Worm (Caenorhabditis elegans) whole organism, mixed stage, embryonic: ENCODE measurements around the gene gex-3.

Experiments used
- M03D4.4 ChIP-seq: sonication (generic microtip); optimal IDR thresholded peaks from 2 replicates; lab custom pipeline; 2017; ENCODE audit warnings: mild to moderate bottlenecking, missing genetic modification characterization, missing compliant biosample characterization
- blmp-1 ChIP-seq: fragments of 150-350 bp; optimal IDR thresholded peaks from 2 replicates; lab custom pipeline; 2014; ENCODE audit warnings: missing biosample characterization, missing genetic modification characterization
- ceh-39 ChIP-seq: fragments of 150-350 bp; optimal IDR thresholded peaks from 2 replicates; lab custom pipeline; 2014; ENCODE audit warnings: missing biosample characterization, missing genetic modification characterization
- ceh-43 ChIP-seq: fragments of 200-800 bp; sonication (Bioruptor generic); optimal IDR thresholded peaks from 2 replicates; lab custom pipeline; 2018; ENCODE audit warnings: mild to moderate bottlenecking, missing genetic modification characterization, moderate library complexity, missing compliant biosample characterization
- ceh-83 ChIP-seq: fragments of 200-800 bp; sonication (Bioruptor generic); optimal IDR thresholded peaks from 2 replicates; lab custom pipeline; 2018; ENCODE audit warnings: mild to moderate bottlenecking, missing genetic modification characterization, missing compliant biosample characterization
- ces-1 ChIP-seq: fragments of 150-350 bp; optimal IDR thresholded peaks from 2 replicates; lab custom pipeline; 2014; ENCODE audit warnings: missing biosample characterization, missing genetic modification reagents, missing genetic modification characterization
- cnd-1 ChIP-seq: fragments of 200-800 bp; sonication (Bioruptor generic); optimal IDR thresholded peaks from 2 replicates; lab custom pipeline; 2018; ENCODE audit warnings: mild to moderate bottlenecking, missing genetic modification characterization, missing compliant biosample characterization
- drap-1 ChIP-seq: fragments of 200-800 bp; sonication (Bioruptor generic); optimal IDR thresholded peaks from 3 replicates; lab custom pipeline; 2018; ENCODE audit warnings: mild to moderate bottlenecking, missing genetic modification characterization, missing compliant biosample characterization
- elt-1 ChIP-seq: sonication (generic microtip); optimal IDR thresholded peaks from 2 replicates; lab custom pipeline; 2017; ENCODE audit warnings: missing genetic modification characterization, mild to moderate bottlenecking, missing compliant biosample characterization, antibody characterized with exemption, moderate library complexity, borderline replicate concordance; ENCODE audit not compliant: insufficient read depth
- elt-3 ChIP-seq: fragments of 150-350 bp; optimal IDR thresholded peaks from 2 replicates; lab custom pipeline; 2014; ENCODE audit warnings: missing biosample characterization, missing genetic modification characterization
- flh-1 ChIP-seq: fragments of 200-800 bp; sonication (Bioruptor generic); optimal IDR thresholded peaks from 2 replicates; lab custom pipeline; 2018; ENCODE audit warnings: mild to moderate bottlenecking, missing genetic modification characterization, moderate library complexity, missing compliant biosample characterization
- ham-2 ChIP-seq: fragments of 200-800 bp; sonication (Bioruptor generic); optimal IDR thresholded peaks from 2 replicates; lab custom pipeline; 2018; ENCODE audit warnings: mild to moderate bottlenecking, missing genetic modification characterization, missing compliant biosample characterization
- hlh-1 ChIP-seq: fragments of 150-350 bp; optimal IDR thresholded peaks from 2 replicates; lab custom pipeline; 2014; ENCODE audit warnings: missing biosample characterization, missing genetic modification reagents, missing genetic modification characterization
- lin-13 ChIP-seq: fragments of 150-350 bp; optimal IDR thresholded peaks from 2 replicates; lab custom pipeline; 2014; ENCODE audit warnings: missing biosample characterization, missing genetic modification characterization
- lin-32 ChIP-seq: fragments of 200-800 bp; sonication (Bioruptor generic); optimal IDR thresholded peaks from 2 replicates; lab custom pipeline; 2018; ENCODE audit warnings: mild to moderate bottlenecking, missing genetic modification characterization, missing compliant biosample characterization
- lsy-2 ChIP-seq: fragments of 150-350 bp; optimal IDR thresholded peaks from 2 replicates; lab custom pipeline; 2014; ENCODE audit warnings: missing biosample characterization, missing genetic modification characterization
- mab-5 ChIP-seq: fragments of 150-350 bp; optimal IDR thresholded peaks from 2 replicates; lab custom pipeline; 2014; ENCODE audit warnings: missing biosample characterization, missing genetic modification characterization
- mep-1 ChIP-seq: fragments of 150-350 bp; optimal IDR thresholded peaks from 2 replicates; lab custom pipeline; 2017; ENCODE audit warnings: missing biosample characterization, missing genetic modification reagents, missing genetic modification characterization, inconsistent platforms
- mls-2 ChIP-seq: sonication (generic microtip); optimal IDR thresholded peaks from 2 replicates; lab custom pipeline; 2016; ENCODE audit warnings: mild to moderate bottlenecking, missing genetic modification characterization, moderate library complexity, missing compliant biosample characterization
- nhr-12 ChIP-seq: fragments of 150-350 bp; optimal IDR thresholded peaks from 2 replicates; lab custom pipeline; 2014; ENCODE audit warnings: missing biosample characterization, missing genetic modification characterization
- nhr-2 ChIP-seq: fragments of 150-350 bp; optimal IDR thresholded peaks from 2 replicates; lab custom pipeline; 2014; ENCODE audit warnings: missing biosample characterization, missing genetic modification characterization
- nhr-237 ChIP-seq: fragments of 150-350 bp; optimal IDR thresholded peaks from 2 replicates; lab custom pipeline; 2014; ENCODE audit warnings: missing biosample characterization, missing genetic modification characterization
- nhr-28 ChIP-seq: fragments of 150-350 bp; optimal IDR thresholded peaks from 2 replicates; lab custom pipeline; 2014; ENCODE audit warnings: missing biosample characterization, missing genetic modification characterization
- nhr-76 ChIP-seq: sonication (generic microtip); optimal IDR thresholded peaks from 2 replicates; lab custom pipeline; 2017; ENCODE audit warnings: missing biosample characterization, missing genetic modification characterization
- pha-4 ChIP-seq: fragments of 150-350 bp; optimal IDR thresholded peaks from 2 replicates; lab custom pipeline; 2018; ENCODE audit warnings: missing biosample characterization, missing genetic modification reagents, missing genetic modification characterization
- sem-2 ChIP-seq: fragments of 200-800 bp; sonication (Bioruptor generic); optimal IDR thresholded peaks from 2 replicates; lab custom pipeline; 2018; ENCODE audit warnings: mild to moderate bottlenecking, missing genetic modification characterization, missing compliant biosample characterization
- snpc-4 ChIP-seq: fragments of 150-350 bp; optimal IDR thresholded peaks from 2 replicates; lab custom pipeline; 2014; ENCODE audit warnings: missing biosample characterization, missing genetic modification characterization
- sptf-1 ChIP-seq: sonication (generic microtip); optimal IDR thresholded peaks from 2 replicates; lab custom pipeline; 2017; ENCODE audit warnings: mild to moderate bottlenecking, missing genetic modification characterization, moderate library complexity, missing compliant biosample characterization
- unc-120 ChIP-seq: sonication (generic microtip); optimal IDR thresholded peaks from 2 replicates; lab custom pipeline; 2017; ENCODE audit warnings: missing genetic modification characterization, missing compliant biosample characterization; ENCODE audit not compliant: poor library complexity, severe bottlenecking
- unc-39 ChIP-seq: fragments of 150-350 bp; optimal IDR thresholded peaks from 2 replicates; lab custom pipeline; 2014; ENCODE audit warnings: missing biosample characterization, missing genetic modification characterization
- unc-62 ChIP-seq: fragments of 150-350 bp; optimal IDR thresholded peaks from 2 replicates; lab custom pipeline; 2014; ENCODE audit warnings: missing biosample characterization, missing genetic modification reagents, missing genetic modification characterization
- zip-8 ChIP-seq: fragments of 150-350 bp; optimal IDR thresholded peaks from 2 replicates; lab custom pipeline; 2014; ENCODE audit warnings: missing biosample characterization, missing genetic modification characterization

gex-3 gene

DNA sequence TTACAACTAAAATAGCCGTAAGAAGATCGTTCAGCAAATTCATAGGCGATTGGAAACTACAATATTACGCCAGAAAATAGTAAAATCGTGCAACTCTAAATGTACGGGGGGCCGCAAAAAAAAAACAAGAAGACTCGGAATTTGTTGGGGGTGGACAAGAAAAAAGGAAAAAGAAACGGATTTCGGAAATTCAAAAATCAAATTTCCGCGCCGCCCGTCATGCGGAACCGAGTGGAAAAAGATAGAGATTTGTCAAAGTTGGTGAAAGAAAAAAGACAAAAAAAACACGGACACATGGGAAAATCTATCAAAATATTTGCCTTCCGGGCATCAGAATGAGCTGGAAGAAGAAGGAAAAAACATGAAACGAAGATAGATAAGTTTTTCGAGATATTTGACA is 15.1 kb downstream of the gex-3 start:
- TF ChIP-seq ces-1 (peak; percentile 56), nhr-12 (no peak)

DNA sequence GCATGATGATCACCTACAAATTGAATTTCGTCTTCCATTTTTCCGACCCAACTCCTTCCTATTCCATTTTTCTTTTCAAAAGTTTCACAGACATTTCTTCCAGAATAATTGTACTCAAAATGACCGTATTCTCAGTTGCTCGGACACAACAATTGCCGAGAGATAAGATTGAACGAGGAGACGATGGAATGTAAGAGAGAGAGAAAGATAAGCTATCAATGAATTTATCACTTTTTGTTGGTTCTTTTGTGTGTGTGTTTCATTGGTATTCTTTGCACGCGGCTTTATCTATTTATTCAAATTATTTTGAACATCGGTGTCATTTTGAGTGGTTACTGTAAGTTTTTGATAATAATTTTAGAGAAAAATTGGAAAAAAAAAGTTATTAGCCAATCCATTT is 16.2 kb downstream of the gex-3 start, which contains the start of gene ugt-65:
Gene ugt-65 (plus strand): TSS at position 229 of the 400 bp plus-strand sequence.
- TF ChIP-seq drap-1 (GFP tag; lab: Kevin White, UChicago) (no peak), nhr-76 (tag; lab: Kevin White, UChicago) (no peak), ceh-39 (tag; lab: Kevin White, UChicago) (no peak), mls-2 (tag; lab: Kevin White, UChicago) (no peak), unc-39 (no peak), nhr-2 (no peak), lin-32 (no peak), nhr-28 (tag; lab: Kevin White, UChicago) (no peak), pha-4 (tag; lab: Kevin White, UChicago) (no peak), elt-3 (no peak), hlh-1 (no peak), snpc-4 (tag; lab: Kevin White, UChicago) (no peak), M03D4.4 (tag; lab: Kevin White, UChicago) (no peak), unc-62 (GFP tag; lab: Kevin White, UChicago) (no peak), lin-13 (tag; lab: Kevin White, UChicago) (no peak)

DNA sequence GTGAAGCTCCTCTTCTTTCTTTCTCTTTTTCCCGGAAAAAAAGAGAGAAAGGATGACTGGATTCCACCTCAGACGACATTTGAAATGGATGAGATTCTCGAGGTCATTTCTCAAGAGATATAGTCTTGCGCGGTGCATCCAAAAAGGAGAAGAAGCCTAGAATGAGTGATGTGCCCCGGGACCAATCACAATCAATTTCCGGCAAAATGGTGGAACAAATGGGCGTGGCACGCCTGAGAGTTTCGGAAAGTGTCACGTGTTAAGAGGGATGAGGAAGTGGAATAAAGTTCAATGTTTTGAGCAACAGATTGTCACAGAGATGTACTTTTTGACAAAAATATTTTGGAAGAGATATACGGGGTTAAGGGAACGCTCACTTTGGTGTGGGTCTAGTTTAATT is 21.4 kb downstream of the gex-3 start:
- TF ChIP-seq lsy-2 (no peak), lin-32 (no peak), mep-1 (tag; lab: Kevin White, UChicago) (no peak), unc-120 (no peak), elt-3 (no peak), ceh-43 (no peak), mls-2 (tag; lab: Kevin White, UChicago) (no peak), unc-39 (no peak), zip-8 (tag; lab: Kevin White, UChicago) (no peak), mab-5 (tag; lab: Kevin White, UChicago) (no peak), snpc-4 (tag; lab: Kevin White, UChicago) (no peak), nhr-76 (tag; lab: Kevin White, UChicago) (no peak), lin-13 (tag; lab: Kevin White, UChicago) (no peak), ces-1 (no peak), nhr-2 (no peak), nhr-28 (tag; lab: Kevin White, UChicago) (no peak), nhr-237 (tag; lab: Kevin White, UChicago) (no peak), elt-1 (tag; lab: Kevin White, UChicago) (no peak), cnd-1 (tag; lab: Kevin White, UChicago) (no peak)
- TF ChIP-seq, all 35 proteins: peak for 0

DNA sequence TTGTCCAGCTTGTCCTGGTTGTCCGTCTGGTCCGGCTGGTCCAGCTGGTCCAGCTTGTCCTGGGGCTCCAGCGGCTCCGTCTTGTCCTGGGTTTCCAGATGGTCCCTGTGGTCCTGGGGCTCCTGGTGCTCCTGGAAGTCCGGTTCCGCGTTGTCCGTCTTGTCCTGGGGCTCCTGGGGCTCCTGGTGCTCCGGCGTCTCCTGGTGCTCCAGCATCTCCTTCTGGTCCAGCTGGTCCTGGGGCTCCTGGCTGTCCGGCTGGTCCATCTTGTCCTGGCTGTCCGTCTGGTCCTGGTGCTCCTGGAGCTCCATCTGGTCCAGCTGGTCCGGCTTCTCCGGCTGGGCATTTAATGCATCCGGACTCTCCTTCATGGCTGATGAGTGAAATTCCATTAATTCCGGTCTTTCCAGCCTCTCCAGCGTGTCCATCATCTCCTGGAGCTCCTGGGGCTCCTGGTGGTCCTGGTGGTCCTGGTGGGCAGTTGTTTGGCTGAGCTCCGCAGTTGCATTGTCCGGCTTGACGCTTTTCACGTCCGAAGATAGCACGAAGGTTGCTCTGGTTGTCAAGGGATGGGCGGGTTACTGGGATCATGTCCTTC is 23.6 kb downstream of the gex-3 start:
- TF ChIP-seq drap-1 (GFP tag; lab: Kevin White, UChicago) (no peak), snpc-4 (tag; lab: Kevin White, UChicago) (no peak), ceh-39 (tag; lab: Kevin White, UChicago) (no peak), zip-8 (tag; lab: Kevin White, UChicago) (no peak), lsy-2 (no peak), sptf-1 (tag; lab: Kevin White, UChicago) (peak; percentile 33), mep-1 (tag; lab: Kevin White, UChicago) (no peak)

DNA sequence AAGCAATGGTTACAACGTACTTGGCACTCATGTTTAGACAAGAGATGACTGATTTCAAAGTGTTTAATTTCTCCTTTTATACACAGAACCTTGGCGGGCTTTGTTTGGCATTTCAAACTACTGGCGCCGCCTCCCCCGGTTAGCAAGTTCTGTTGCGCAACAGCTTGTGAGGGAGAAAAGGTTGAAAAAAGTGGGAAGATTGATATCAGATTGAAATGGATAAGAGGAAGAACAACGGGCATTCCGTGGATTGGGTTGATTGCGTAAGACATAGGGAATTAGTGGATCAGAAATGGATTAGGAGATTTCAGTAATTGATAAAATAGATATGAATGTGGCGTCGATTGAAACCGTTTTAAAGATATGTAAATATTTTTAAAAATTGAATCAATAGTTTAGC is 24.2 kb downstream of the gex-3 start, which contains the start of gene col-130:
Gene col-130 (minus strand): TSS at position 50 of the 400 bp plus-strand sequence.
- TF ChIP-seq zip-8 (tag; lab: Kevin White, UChicago) (peak; percentile 94), drap-1 (GFP tag; lab: Kevin White, UChicago) (no peak)
- TF ChIP-seq, all 35 proteins: peak for 1

DNA sequence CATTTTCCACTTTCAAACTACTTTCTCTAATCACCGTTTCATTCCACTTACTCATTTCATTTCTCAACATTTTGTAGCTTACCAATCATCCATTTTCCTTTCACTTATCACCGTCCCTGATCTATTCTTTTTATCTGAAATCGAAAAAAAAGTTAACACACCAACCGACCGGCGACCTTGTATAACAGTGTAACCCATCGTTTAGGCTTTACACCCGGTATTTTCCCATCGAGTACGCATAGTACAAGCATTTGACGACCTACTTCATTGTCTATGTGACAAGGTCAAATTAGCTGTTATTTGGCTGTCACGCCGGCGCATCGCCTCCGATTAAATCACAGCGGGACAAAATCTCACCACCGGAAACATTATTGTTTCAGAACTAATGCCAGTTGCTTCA is 25.3 kb downstream of the gex-3 start:
- TF ChIP-seq ceh-39 (tag; lab: Kevin White, UChicago) = no peak
- no peak for TF ChIP-seq ceh-83 (GFP tag; lab: Kevin White, UChicago)
- TF ChIP-seq ham-2 (GFP tag; lab: Kevin White, UChicago) = no peak
- TF ChIP-seq zip-8 (tag; lab: Kevin White, UChicago) = no peak
- no peak for TF ChIP-seq flh-1 (GFP tag; lab: Kevin White, UChicago)
- no peak for TF ChIP-seq drap-1 (GFP tag; lab: Kevin White, UChicago)
- TF ChIP-seq ces-1 = no peak
- no peak for TF ChIP-seq mep-1 (tag; lab: Kevin White, UChicago)
- TF ChIP-seq lin-13 (tag; lab: Kevin White, UChicago) = no peak
- TF ChIP-seq blmp-1 (tag; lab: Kevin White, UChicago) = no peak
- no peak for TF ChIP-seq sem-2 (GFP tag; lab: Kevin White, UChicago)
- TF ChIP-seq unc-62 (GFP tag; lab: Kevin White, UChicago) = no peak
- TF ChIP-seq M03D4.4 (tag; lab: Kevin White, UChicago) = no peak
- TF ChIP-seq elt-3 = no peak
- TF ChIP-seq nhr-28 (tag; lab: Kevin White, UChicago) = no peak
- no peak for TF ChIP-seq pha-4 (tag; lab: Kevin White, UChicago)
- TF ChIP-seq unc-39 = no peak
- TF ChIP-seq lin-32 = no peak
